Worm (Caenorhabditis elegans): ENCODE results near the gene srd-42.
A peak's percentile ranks its signal among the peaks of the same experiment; 100 is the strongest.

The srd-42 gene

ce11 chrX:13340970-13341369, 37.7 kb upstream of the srd-42 start:
- TF ChIP-seq ccch-3 (GFP tag; optimal IDR thresholded peaks at IDR 0.05) (no peak), ztf-22 (GFP tag; optimal IDR thresholded peaks at IDR 0.05) (no peak), T26A5.8 (tag; optimal IDR thresholded peaks at IDR 0.05) (no peak), rpc-1 (optimal IDR thresholded peaks at IDR 0.05) (no peak), rpc-1 (tag; optimal IDR thresholded peaks at IDR 0.05) (no peak), lin-40 (tag; optimal IDR thresholded peaks at IDR 0.05) (no peak), F22D6.2 (tag; optimal IDR thresholded peaks at IDR 0.05) (no peak)

DNA sequence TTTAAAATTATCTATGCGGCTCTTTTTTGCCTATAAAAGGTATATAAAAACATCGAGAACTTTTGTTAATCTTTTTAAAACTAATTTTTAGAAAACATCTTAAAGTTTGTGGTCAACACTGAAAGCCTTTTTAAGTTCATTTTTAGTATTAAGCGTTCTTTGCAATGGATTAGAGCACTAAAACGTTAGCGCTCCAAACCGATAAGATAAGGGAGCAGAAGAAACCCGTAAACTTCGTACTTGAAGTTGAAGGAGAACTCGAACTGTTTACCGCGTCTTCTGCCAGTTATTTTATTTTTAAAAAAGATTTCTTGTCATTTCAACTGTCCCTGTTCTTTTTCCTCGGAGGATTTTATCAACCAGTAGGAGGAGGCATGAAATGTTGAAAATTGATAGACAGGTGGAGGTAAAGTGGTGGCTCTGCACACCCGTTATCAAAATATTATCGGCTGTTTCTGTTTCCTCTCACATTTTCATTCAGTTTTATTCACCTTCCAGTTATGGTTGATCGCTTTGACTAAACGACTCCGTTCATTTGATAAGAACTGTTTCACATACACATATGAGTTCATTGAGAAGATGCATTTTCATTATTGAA, 35.9 kb upstream of the srd-42 start:
- peak in 1 of 2 experiments; percentile 53 for TF ChIP-seq let-607 (tag; optimal IDR thresholded peaks at IDR 0.05)
- TF ChIP-seq zim-3 (tag; optimal IDR thresholded peaks at IDR 0.05), result no peak
- TF ChIP-seq ceh-40 (GFP tag; IDR thresholded peaks at IDR 0.05), result no peak
- peak; percentile 15 for TF ChIP-seq atf-7 (tag; optimal IDR thresholded peaks at IDR 0.05)
- TF ChIP-seq ztf-22 (GFP tag; optimal IDR thresholded peaks at IDR 0.05), result peak; percentile 56
- TF ChIP-seq ets-4 (GFP tag; optimal IDR thresholded peaks at IDR 0.05), result peak; percentile 52
- TF ChIP-seq cebp-1 (GFP tag; IDR thresholded peaks at IDR 0.05), result no peak
- TF ChIP-seq cebp-1 (tag; optimal IDR thresholded peaks at IDR 0.05), result peak; percentile 4
- peak; percentile 55 for TF ChIP-seq dox-1 (GFP tag; IDR thresholded peaks at IDR 0.05)
- TF ChIP-seq nhr-80 (tag; optimal IDR thresholded peaks at IDR 0.05), result peak; percentile 97
- TF ChIP-seq unc-62 (GFP tag; optimal IDR thresholded peaks at IDR 0.05), result no peak
- 0 out of 2 replicates have a peak, but pooled peaks have one; percentile 26 for TF ChIP-seq nfyb-1 (GFP tag; IDR thresholded peaks at IDR 0.05)

ce11 chrX:13337728-13338127, 34.5 kb upstream of the srd-42 start, which contains the start of gene ptr-24:
TSS of gene ptr-24 (plus strand) at chrX:13338028.
- TF ChIP-seq ztf-3 (GFP tag; optimal IDR thresholded peaks at IDR 0.05) (no peak), lsl-1 (GFP tag; optimal IDR thresholded peaks at IDR 0.05) (no peak), egl-44 (GFP tag; IDR thresholded peaks at IDR 0.05) (no peak), mes-4 (tag; optimal IDR thresholded peaks at IDR 0.05) (no peak), T26A5.8 (tag; optimal IDR thresholded peaks at IDR 0.05) (no peak), tbp1 (GFP tag; optimal IDR thresholded peaks at IDR 0.05) (no peak), chd-7 (tag; optimal IDR thresholded peaks at IDR 0.05) (no peak), ceh-40 (GFP tag; IDR thresholded peaks at IDR 0.05) (no peak), nhr-179 (tag; optimal IDR thresholded peaks at IDR 0.05) (no peak), dpff-1 (tag; optimal IDR thresholded peaks at IDR 0.05) (no peak), ztf-25 (GFP tag; IDR thresholded peaks at IDR 0.05) (no peak), mxl-1 (tag; optimal IDR thresholded peaks at IDR 0.05) (no peak), ccch-3 (GFP tag; optimal IDR thresholded peaks at IDR 0.05) (no peak), ama-1 (optimal IDR thresholded peaks at IDR 0.05) (no peak), ama-1 (GFP tag; optimal IDR thresholded peaks at IDR 0.05) (no peak), lir-1 (GFP tag; conservative IDR thresholded peaks at IDR 0.05) (no peak)

ce11 chrX:13337000-13337399, 33.7 kb upstream of the srd-42 start:
- no peak for TF ChIP-seq tbp1 (GFP tag; optimal IDR thresholded peaks at IDR 0.05)
- TF ChIP-seq pbrm-1 (GFP tag; IDR thresholded peaks at IDR 0.05), result 0 out of 2 replicates have a peak, but pooled peaks have one; percentile 19

ce11 chrX:13333835-13334234, 30.6 kb upstream of the srd-42 start, which contains the start of gene F46G10.4:
TSS of gene F46G10.4 (plus strand) at chrX:13334046.
- TF ChIP-seq nhr-80 (tag; optimal IDR thresholded peaks at IDR 0.05) (peak; percentile 91), Y56A3A.18 (GFP tag; IDR thresholded peaks at IDR 0.05) (no peak)
